Fruit fly (Drosophila melanogaster): ENCODE results near the gene brv1.
A peak's percentile ranks its signal among the peaks of the same experiment; 100 is the strongest.
"Not testable (repeated sequence)": the region's sequence is repeated elsewhere in the genome, so short reads cannot be mapped to it uniquely, and the experiment has no call there.

brv1 gene

dm6 chr3L:19494954-19495353 is 8.7 kb upstream of the brv1 start (continued):
- TF ChIP-seq CG34376 (GFP tag; optimal IDR thresholded peaks at IDR 0.05) = peak; percentile 62
- no peak for TF ChIP-seq NK7.1 (GFP tag; optimal IDR thresholded peaks at IDR 0.05)

- not testable (repeated sequence) for TF ChIP-seq CG13775 (GFP tag; optimal IDR thresholded peaks at IDR 0.05); fu2 (GFP tag; optimal IDR thresholded peaks at IDR 0.05); CG9932 (GFP tag; IDR thresholded peaks at IDR 0.05)
These were observed 962 bp upstream of the brv1 start, which contains the start of gene CG32212 for dm6 chr3L:19487260-19487659. Gene CG32212, plus strand, starts transcription at chr3L:19487560.

- TF ChIP-seq chif (GFP tag; optimal IDR thresholded peaks at IDR 0.05) = no peak
- TF ChIP-seq corto (GFP tag; optimal IDR thresholded peaks at IDR 0.05) = no peak
- TF ChIP-seq sens (GFP tag) = peak; percentile 23
- TF ChIP-seq al (GFP tag; IDR thresholded peaks at IDR 0.05) = no peak
- peak; percentile 88 for TF ChIP-seq Ets65A (GFP tag)
- TF ChIP-seq Med (GFP tag) = peak; percentile 48
- peak; percentile 97 for TF ChIP-seq CG18011 (GFP tag; optimal IDR thresholded peaks at IDR 0.05)
- peak; percentile 24 for TF ChIP-seq Abd-B (GFP tag; optimal IDR thresholded peaks at IDR 0.05)
- TF ChIP-seq CG2199 (GFP tag; IDR thresholded peaks at IDR 0.05) = 0 out of 3 replicates have a peak, but pooled peaks have one; percentile 18
- TF ChIP-seq stwl (tag; optimal IDR thresholded peaks at IDR 0.05) = peak; percentile 90
- peak; percentile 22; the same call in 1 of the 2 replicates for TF ChIP-seq CG13287 (GFP tag; IDR thresholded peaks at IDR 0.05; ENCODE audit: partially characterized antibody)
- TF ChIP-seq CG8290 (GFP tag; optimal IDR thresholded peaks at IDR 0.05) = peak; percentile 6
- no peak for TF ChIP-seq CG8290 (tag; optimal IDR thresholded peaks at IDR 0.05)
These were observed 3.3 kb downstream of the brv1 start for dm6 chr3L:19483007-19483406.

- peak; percentile 82 for TF ChIP-seq CG3163 (GFP tag; optimal IDR thresholded peaks at IDR 0.05)
- no peak for TF ChIP-seq Xrp1 (GFP tag; IDR thresholded peaks at IDR 0.05)
- TF ChIP-seq CG1529 (GFP tag; optimal IDR thresholded peaks at IDR 0.05) = no peak
- no peak for TF ChIP-seq fd64A (GFP tag; optimal IDR thresholded peaks at IDR 0.05)
- no peak for TF ChIP-seq kah (GFP tag; optimal IDR thresholded peaks at IDR 0.05)
- TF ChIP-seq Deaf1 (tag; optimal IDR thresholded peaks at IDR 0.05) = peak; percentile 48
- TF ChIP-seq Trl (optimal IDR thresholded peaks at IDR 0.05) = peak; percentile 50 to 54
- no peak for TF ChIP-seq Trl (GFP tag; optimal IDR thresholded peaks at IDR 0.05)
- no peak for TF ChIP-seq sim (GFP tag; IDR thresholded peaks at IDR 0.05)
- TF ChIP-seq wek (GFP tag; optimal IDR thresholded peaks at IDR 0.05) = no peak
- no peak for TF ChIP-seq CG4328 (GFP tag; optimal IDR thresholded peaks at IDR 0.05)
These were observed 4.3 kb downstream of the brv1 start for dm6 chr3L:19482014-19482413.

dm6 chr3L:19481209-19481608 is 5.1 kb downstream of the brv1 start:
- TF ChIP-seq CG6765 (GFP tag; optimal IDR thresholded peaks at IDR 0.05) (no peak), ewg (GFP tag; optimal IDR thresholded peaks at IDR 0.05) (no peak), CG4282 (GFP tag; optimal IDR thresholded peaks at IDR 0.05) (no peak), CG18619 (GFP tag; optimal IDR thresholded peaks at IDR 0.05) (no peak), CrebB (tag; optimal IDR thresholded peaks at IDR 0.05) (no peak), CG14710 (tag; optimal IDR thresholded peaks at IDR 0.05) (no peak), Ptx1 (GFP tag; IDR thresholded peaks at IDR 0.05) (no peak), sqz (GFP tag; optimal IDR thresholded peaks at IDR 0.05) (peak; percentile 48), CG3995 (GFP tag; optimal IDR thresholded peaks at IDR 0.05) (no peak), CG10267 (tag; optimal IDR thresholded peaks at IDR 0.05) (no peak), chinmo (GFP tag; IDR thresholded peaks at IDR 0.05; ENCODE audit: partially characterized antibody) (peak; percentile 52; the same call in 1 of the 4 replicates), Hr78 (GFP tag; optimal IDR thresholded peaks at IDR 0.05) (peak in 1 of 2 experiments; percentile 1), CG11093 (GFP tag; IDR thresholded peaks at IDR 0.05) (no peak)

All from whole organism, embryonic.